Fruit fly (Drosophila melanogaster): ENCODE data around the gene CG5984.

CG5984 gene

dm6 chr3R:27272233-27272632 is 24.4 kb upstream of the CG5984 start:
- TF ChIP-seq brk (GFP tag; optimal IDR thresholded peaks at IDR 0.05) (no peak), dl (GFP tag; optimal IDR thresholded peaks at IDR 0.05; ENCODE audit: insufficient read depth in 1 of 2, partially characterized antibody in 2 of 2) (no peak), h (GFP tag; optimal IDR thresholded peaks at IDR 0.05) (no peak), foxo (GFP tag; optimal IDR thresholded peaks at IDR 0.05) (no peak), Mio (GFP tag; optimal IDR thresholded peaks at IDR 0.05) (no peak), rgr (GFP tag; optimal IDR thresholded peaks at IDR 0.05) (no peak), br (GFP tag; optimal IDR thresholded peaks at IDR 0.05) (no peak), dsf (GFP tag; optimal IDR thresholded peaks at IDR 0.05; ENCODE audit: borderline replicate concordance) (no peak), Dfd (GFP tag; optimal IDR thresholded peaks at IDR 0.05) (no peak), ey (GFP tag; optimal IDR thresholded peaks at IDR 0.05) (no peak), pan (optimal IDR thresholded peaks at IDR 0.05) (no peak), Vsx2 (GFP tag; optimal IDR thresholded peaks at IDR 0.05; ENCODE audit: partially characterized antibody) (no peak), sv (GFP tag; optimal IDR thresholded peaks at IDR 0.05) (no peak), Myc (optimal IDR thresholded peaks at IDR 0.05) (peak; percentile 2), dmrt93B (GFP tag; optimal IDR thresholded peaks at IDR 0.05) (no peak), CrebA (GFP tag; optimal IDR thresholded peaks at IDR 0.05; ENCODE audit: borderline replicate concordance) (no peak), CG9705 (GFP tag; optimal IDR thresholded peaks at IDR 0.05) (no peak), jim (GFP tag; optimal IDR thresholded peaks at IDR 0.05) (peak; percentile 56)

- TF ChIP-seq fru (GFP tag; optimal IDR thresholded peaks at IDR 0.05) (no peak), CG9705 (GFP tag; optimal IDR thresholded peaks at IDR 0.05) (no peak), Hr83 (GFP tag; optimal IDR thresholded peaks at IDR 0.05; ENCODE audit: poor library complexity, severe bottlenecking) (no peak), Rel (GFP tag; optimal IDR thresholded peaks at IDR 0.05) (no peak), Rel (tag; optimal IDR thresholded peaks at IDR 0.05) (peak; percentile 78)
These were observed 22.8 kb upstream of the CG5984 start for dm6 chr3R:27270379-27271266.

dm6 chr3R:27265330-27265729 is 17.5 kb upstream of the CG5984 start, which contains the start of the genes CG14262 and CG14260:
CG14262 (minus strand) TSS chr3R:27265430.
CG14260 (plus strand) TSS chr3R:27265457.
- TF ChIP-seq Jra (GFP tag; optimal IDR thresholded peaks at IDR 0.05), result no peak
- TF ChIP-seq lola (GFP tag; optimal IDR thresholded peaks at IDR 0.05), result no peak
- TF ChIP-seq HLH106 (tag; optimal IDR thresholded peaks at IDR 0.05), result no peak
- TF ChIP-seq Vsx2 (GFP tag; optimal IDR thresholded peaks at IDR 0.05; ENCODE audit: partially characterized antibody), result no peak
- no peak for TF ChIP-seq GATAd (GFP tag; optimal IDR thresholded peaks at IDR 0.05)
- no peak for TF ChIP-seq brk (GFP tag; optimal IDR thresholded peaks at IDR 0.05)
- no peak for TF ChIP-seq jim (GFP tag; optimal IDR thresholded peaks at IDR 0.05)
- no peak for TF ChIP-seq Hr83 (GFP tag; optimal IDR thresholded peaks at IDR 0.05; ENCODE audit: poor library complexity, severe bottlenecking)
- TF ChIP-seq psq (GFP tag; optimal IDR thresholded peaks at IDR 0.05), result no peak
- no peak for TF ChIP-seq Dif (GFP tag; optimal IDR thresholded peaks at IDR 0.05; ENCODE audit: partially characterized antibody)
- no peak for TF ChIP-seq Mio (GFP tag; optimal IDR thresholded peaks at IDR 0.05)
- TF ChIP-seq tai (GFP tag; optimal IDR thresholded peaks at IDR 0.05), result no peak

- peak; percentile 68 for TF ChIP-seq br (GFP tag; optimal IDR thresholded peaks at IDR 0.05)
- no peak for TF ChIP-seq Hnf4 (GFP tag; optimal IDR thresholded peaks at IDR 0.05)
- TF ChIP-seq Abd-B (GFP tag; optimal IDR thresholded peaks at IDR 0.05), result no peak
- TF ChIP-seq CG9705 (GFP tag; optimal IDR thresholded peaks at IDR 0.05), result no peak
- peak; percentile 80 for TF ChIP-seq h (GFP tag; optimal IDR thresholded peaks at IDR 0.05)
- TF ChIP-seq Hr78 (GFP tag; optimal IDR thresholded peaks at IDR 0.05), result no peak
- TF ChIP-seq HLH106 (tag; optimal IDR thresholded peaks at IDR 0.05), result no peak
- TF ChIP-seq OdsH (GFP tag; optimal IDR thresholded peaks at IDR 0.05), result peak; percentile 71
- peak; percentile 76 for TF ChIP-seq Hr83 (GFP tag; optimal IDR thresholded peaks at IDR 0.05; ENCODE audit: poor library complexity, severe bottlenecking)
- no peak for TF ChIP-seq GATAd (GFP tag; optimal IDR thresholded peaks at IDR 0.05)
- peak in 1 of 2 experiments; percentile 79 for TF ChIP-seq foxo (GFP tag; optimal IDR thresholded peaks at IDR 0.05)
- TF ChIP-seq Rel (GFP tag; optimal IDR thresholded peaks at IDR 0.05), result no peak
- TF ChIP-seq Rel (tag; optimal IDR thresholded peaks at IDR 0.05), result peak; percentile 72
- peak; percentile 39 for TF ChIP-seq sv (GFP tag; optimal IDR thresholded peaks at IDR 0.05)
- TF ChIP-seq dmrt93B (GFP tag; optimal IDR thresholded peaks at IDR 0.05), result no peak
- TF ChIP-seq fru (GFP tag; optimal IDR thresholded peaks at IDR 0.05), result peak; percentile 80
- peak; percentile 64 for TF ChIP-seq Sp1 (GFP tag; optimal IDR thresholded peaks at IDR 0.05)
- no peak for TF ChIP-seq Dif (GFP tag; optimal IDR thresholded peaks at IDR 0.05; ENCODE audit: partially characterized antibody)
- no peak for TF ChIP-seq tai (GFP tag; optimal IDR thresholded peaks at IDR 0.05)
- TF ChIP-seq Jra (GFP tag; optimal IDR thresholded peaks at IDR 0.05), result no peak
- TF ChIP-seq dsf (GFP tag; optimal IDR thresholded peaks at IDR 0.05; ENCODE audit: borderline replicate concordance), result no peak
- TF ChIP-seq ey (GFP tag; optimal IDR thresholded peaks at IDR 0.05), result peak; percentile 78
- TF ChIP-seq dl (GFP tag; optimal IDR thresholded peaks at IDR 0.05; ENCODE audit: insufficient read depth in 1 of 2, partially characterized antibody in 2 of 2), result no peak
- no peak for TF ChIP-seq Vsx2 (GFP tag; optimal IDR thresholded peaks at IDR 0.05; ENCODE audit: partially characterized antibody)
- no peak for TF ChIP-seq Dfd (GFP tag; optimal IDR thresholded peaks at IDR 0.05)
- TF ChIP-seq CG32264 (GFP tag; optimal IDR thresholded peaks at IDR 0.05), result no peak
- no peak for TF ChIP-seq usp (GFP tag; optimal IDR thresholded peaks at IDR 0.05)
- no peak for TF ChIP-seq Myc (optimal IDR thresholded peaks at IDR 0.05)
- TF ChIP-seq sage (GFP tag; optimal IDR thresholded peaks at IDR 0.05), result no peak
- peak; percentile 53 for TF ChIP-seq rgr (GFP tag; optimal IDR thresholded peaks at IDR 0.05)
These were observed 15.8 kb upstream of the CG5984 start, which contains the start of gene woc for dm6 chr3R:27263434-27264215. woc (minus strand) TSS chr3R:27264055.

All from whole organism, wandering third instar larva.